Worm (Caenorhabditis elegans): ENCODE measurements around the gene unc-49.

DNA sequence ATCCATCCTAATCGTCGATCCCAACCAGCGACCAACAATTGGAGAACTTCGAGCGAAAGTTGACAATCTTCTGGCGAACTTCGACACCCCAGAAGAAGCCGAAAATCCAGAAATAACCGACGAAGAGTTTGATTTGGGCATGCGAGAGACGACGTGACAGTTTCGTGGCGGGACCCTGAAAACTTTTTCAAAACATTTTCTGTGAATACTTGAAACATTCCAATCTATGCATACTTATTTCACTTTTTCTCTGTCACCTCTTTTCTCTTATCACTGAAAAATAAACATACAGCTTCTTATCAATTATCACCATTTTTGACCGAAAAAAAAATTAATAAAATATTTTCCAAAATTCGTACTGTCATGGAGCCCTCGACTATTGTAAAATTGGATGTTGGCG lies 38.6 kb upstream of the unc-49 start, which contains the start of gene D2045.8:
- TF ChIP-seq lsy-2 (tag; optimal IDR thresholded peaks at IDR 0.05) (no peak), hlh-1 (tag; optimal IDR thresholded peaks at IDR 0.05) (no peak), unc-62 (GFP tag; optimal IDR thresholded peaks at IDR 0.05) (no peak), ztf-11 (tag; optimal IDR thresholded peaks at IDR 0.05) (no peak), nhr-2 (tag; optimal IDR thresholded peaks at IDR 0.05) (no peak), blmp-1 (tag; optimal IDR thresholded peaks at IDR 0.05) (no peak), elt-3 (tag; optimal IDR thresholded peaks at IDR 0.05) (no peak), mep-1 (tag; optimal IDR thresholded peaks at IDR 0.05) (no peak), lin-32 (GFP tag; optimal IDR thresholded peaks at IDR 0.05) (no peak), unc-39 (tag; optimal IDR thresholded peaks at IDR 0.05) (no peak), lin-13 (tag; optimal IDR thresholded peaks at IDR 0.05) (no peak), ceh-43 (GFP tag; optimal IDR thresholded peaks at IDR 0.05) (no peak), nhr-28 (tag; optimal IDR thresholded peaks at IDR 0.05) (no peak), nhr-12 (tag; optimal IDR thresholded peaks at IDR 0.05) (no peak)
